Fruit fly (Drosophila melanogaster) S2 (cell line): ENCODE results near the gene CG14362.

Experiments used
- CG8478 ChIP-seq: fragments of >200 bp; optimal IDR thresholded peaks from 2 replicates; lab custom pipeline; 2018
- CTCF ChIP-seq, 2 experiments: fragments of >200 bp; optimal IDR thresholded peaks; 2 replicates each; lab custom pipeline; 2018

DNA sequence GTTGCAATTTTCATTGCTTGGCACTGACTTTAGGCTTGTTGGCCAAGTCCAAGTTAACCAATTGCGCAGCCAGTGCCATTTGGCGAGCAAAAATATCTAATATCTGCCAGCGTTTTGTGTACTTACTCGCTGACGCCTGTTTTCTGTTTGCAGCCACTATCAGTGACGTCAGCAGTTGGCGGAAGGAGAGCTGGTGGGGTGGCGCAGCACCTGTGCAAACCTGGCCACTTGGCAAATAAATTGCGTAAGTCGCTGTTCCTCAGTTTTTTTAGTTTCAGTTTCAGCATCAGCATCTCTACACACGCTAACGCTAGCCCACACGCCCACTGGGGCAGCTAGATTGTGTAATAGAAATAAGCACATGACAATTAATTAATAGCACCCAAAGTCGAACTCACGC is 36.2 kb downstream of the CG14362 start:
- TF ChIP-seq CTCF (optimal IDR thresholded peaks at IDR 0.05; lab: Kevin White, UChicago): no peak
- TF ChIP-seq CG8478 (lab: Kevin White, UChicago): no peak
